Fruit fly (Drosophila melanogaster) Kc167 (cell line): Measurements from ENCODE around the gene CG13965.

Experiments used
- Myc ChIP-seq: fragments of >200 bp; optimal IDR thresholded peaks from 2 replicates; lab custom pipeline; 2017; ENCODE audit warnings: missing external identifiers
- Sin3A ChIP-seq: fragments of >200 bp; optimal IDR thresholded peaks from 2 replicates; lab custom pipeline; 2018; ENCODE audit warnings: missing external identifiers
- h ChIP-seq: fragments of >200 bp; optimal IDR thresholded peaks from 3 replicates; lab custom pipeline; 2018; ENCODE audit warnings: missing external identifiers
- insv ChIP-seq: fragments of >200 bp; optimal IDR thresholded peaks from 3 replicates; lab custom pipeline; 2018; ENCODE audit warnings: missing external identifiers

DNA sequence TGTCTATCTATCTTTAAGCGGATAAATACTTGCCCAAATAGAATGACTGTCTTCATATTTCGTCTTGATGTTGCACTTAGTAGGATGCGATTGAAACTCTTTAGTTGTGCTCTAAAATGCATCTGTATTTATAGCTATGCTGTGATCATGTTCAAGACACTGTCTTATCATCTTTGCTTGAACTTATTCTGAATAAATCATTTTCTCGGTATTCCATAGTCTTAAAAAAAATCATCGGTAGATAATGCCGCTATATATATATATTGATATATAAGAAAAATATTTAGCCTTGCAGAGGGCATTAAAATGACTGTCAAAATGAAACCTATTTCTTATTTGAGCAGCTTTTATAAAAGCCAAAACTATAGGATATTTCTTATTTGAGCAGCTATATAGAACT lies 49.9 kb downstream of the CG13965 start, which contains the start of gene TotF:
- no peak for TF ChIP-seq h (lab: Kevin White, UChicago)
- TF ChIP-seq insv: no peak
- no peak for TF ChIP-seq Myc (lab: Kevin White, UChicago)
- no peak for TF ChIP-seq Sin3A (lab: Kevin White, UChicago)
